Fruit fly (Drosophila melanogaster) whole organism, pupa: ENCODE results near the gene Hipk.

Source experiments
- CG13204 ChIP-seq: fragments of 200-800 bp; sonication (Bioruptor generic); optimal IDR thresholded peaks from 2 replicates; lab custom pipeline; 2018; ENCODE audit warnings: missing biosample characterization, mild to moderate bottlenecking, missing genetic modification characterization, moderate library complexity
- CG15710 ChIP-seq: fragments of 200-800 bp; sonication (Bioruptor generic); optimal IDR thresholded peaks from 2 replicates; lab custom pipeline; 2018; ENCODE audit warnings: missing biosample characterization, mild to moderate bottlenecking, missing genetic modification characterization, moderate library complexity
- CG4496 ChIP-seq: fragments of 200-800 bp; sonication (Bioruptor generic); IDR thresholded peaks from 3 replicates; pipeline ENCODE4 v1.3.6; 2022; ENCODE audit warnings: missing biosample characterization, missing genetic modification characterization
- CG9948 ChIP-seq: fragments of 200-800 bp; sonication (Bioruptor generic); optimal IDR thresholded peaks from 2 replicates; lab custom pipeline; 2018; ENCODE audit warnings: missing biosample characterization, mild to moderate bottlenecking, missing genetic modification characterization, moderate library complexity
- D1 ChIP-seq: fragments of 200-800 bp; sonication (Bioruptor generic); optimal IDR thresholded peaks from 2 replicates; lab custom pipeline; 2018; ENCODE audit warnings: missing biosample characterization, mild to moderate bottlenecking, missing genetic modification characterization, moderate library complexity
- EcR ChIP-seq: fragments of 200-800 bp; sonication (Bioruptor generic); optimal IDR thresholded peaks from 3 replicates; lab custom pipeline; 2019; ENCODE audit warnings: missing biosample characterization, missing genetic modification characterization, mild to moderate bottlenecking, moderate library complexity, missing genetic modification reagents
- Ets98B ChIP-seq: fragments of 200-800 bp; sonication (Bioruptor generic); IDR thresholded peaks from 2 replicates; pipeline ENCODE4 v1.3.6; 2022; ENCODE audit warnings: missing biosample characterization, missing genetic modification characterization
- Snoo ChIP-seq: fragments of 200-800 bp; sonication (Bioruptor generic); optimal IDR thresholded peaks from 3 replicates; lab custom pipeline; 2017; ENCODE audit warnings: missing biosample characterization, mild to moderate bottlenecking, missing genetic modification characterization, inconsistent platforms

- no peak for TF ChIP-seq EcR (GFP tag; lab: Kevin White, UChicago)
- no peak for TF ChIP-seq Ets98B
- TF ChIP-seq Snoo (tag; lab: Kevin White, UChicago) = no peak
- TF ChIP-seq CG15710 (tag; lab: Kevin White, UChicago) = no peak
- no peak for TF ChIP-seq CG9948 (tag; lab: Kevin White, UChicago)
- no peak for TF ChIP-seq D1 (tag; lab: Kevin White, UChicago)
- TF ChIP-seq CG4496 (GFP tag; lab: Robert Waterston, UW) = peak; percentile 17; the same call in 1 of the 3 replicates
- no peak for TF ChIP-seq CG13204 (GFP tag; lab: Kevin White, UChicago)
Observed at dm6 chr3L:630666-631065, 87.8 kb downstream of the Hipk start.
